Fruit fly (Drosophila melanogaster) whole organism, embryonic: ENCODE data around the gene Muc30E.

Experiments used
- Atf-2 ChIP-seq: fragments of 200-800 bp; sonication (Bioruptor generic); optimal IDR thresholded peaks from 2 replicates; lab custom pipeline; 2016; ENCODE audit warnings: missing biosample characterization, missing genetic modification characterization
- Atf6 ChIP-seq: fragments of 200-800 bp; sonication (Bioruptor generic); IDR thresholded peaks from 2 replicates; pipeline ENCODE4 v1.3.6; 2022; ENCODE audit warnings: missing biosample characterization, missing genetic modification characterization
- CG10543 ChIP-seq: fragments of 200-800 bp; sonication (Bioruptor generic); optimal IDR thresholded peaks from 3 replicates; lab custom pipeline; 2017; ENCODE audit warnings: missing biosample characterization, mild to moderate bottlenecking, missing genetic modification characterization, moderate library complexity
- CG10654 ChIP-seq: fragments of 200-800 bp; sonication (Bioruptor generic); optimal IDR thresholded peaks from 2 replicates; lab custom pipeline; 2016; ENCODE audit warnings: missing biosample characterization, missing genetic modification characterization
- CG10979 ChIP-seq: fragments of 200-800 bp; sonication (Bioruptor generic); optimal IDR thresholded peaks from 2 replicates; lab custom pipeline; 2018; ENCODE audit warnings: missing biosample characterization, mild to moderate bottlenecking, missing genetic modification characterization, moderate library complexity
- CG11695 ChIP-seq: fragments of 200-800 bp; sonication (Bioruptor generic); IDR thresholded peaks from 3 replicates; pipeline ENCODE4 v1.3.6; 2022; ENCODE audit warnings: missing biosample characterization, missing genetic modification characterization
- CG12769 ChIP-seq: fragments of 200-800 bp; sonication (Bioruptor generic); optimal IDR thresholded peaks from 2 replicates; lab custom pipeline; 2019; ENCODE audit warnings: missing biosample characterization, mild to moderate bottlenecking, missing genetic modification characterization, moderate library complexity
- CG15269 ChIP-seq: fragments of 200-800 bp; sonication (Bioruptor generic); optimal IDR thresholded peaks from 2 replicates; lab custom pipeline; 2018; ENCODE audit warnings: missing biosample characterization, mild to moderate bottlenecking, missing genetic modification characterization, moderate library complexity
- CG16813 ChIP-seq: fragments of 200-800 bp; sonication (Bioruptor generic); IDR thresholded peaks from 3 replicates; pipeline ENCODE4 v1.3.6; 2022; ENCODE audit warnings: missing biosample characterization, missing genetic modification characterization; ENCODE audit not compliant: partially characterized antibody
- CG17359 ChIP-seq: fragments of 200-800 bp; sonication (Bioruptor generic); optimal IDR thresholded peaks from 3 replicates; lab custom pipeline; 2018; ENCODE audit warnings: missing biosample characterization, mild to moderate bottlenecking, missing genetic modification characterization, moderate library complexity
- CG17385 ChIP-seq: fragments of 200-800 bp; sonication (Bioruptor generic); optimal IDR thresholded peaks from 3 replicates; lab custom pipeline; 2018; ENCODE audit warnings: missing biosample characterization, mild to moderate bottlenecking, missing genetic modification characterization
- CG18262 ChIP-seq: fragments of 200-800 bp; optimal IDR thresholded peaks from 3 replicates; lab custom pipeline; 2019; ENCODE audit warnings: missing biosample characterization, mild to moderate bottlenecking, missing genetic modification characterization, moderate library complexity
- CG1832 ChIP-seq: fragments of 200-800 bp; sonication (Bioruptor generic); optimal IDR thresholded peaks from 2 replicates; lab custom pipeline; 2017; ENCODE audit warnings: missing biosample characterization, mild to moderate bottlenecking, missing genetic modification characterization, inconsistent platforms
- CG31365 ChIP-seq: fragments of 200-800 bp; sonication (Bioruptor generic); optimal IDR thresholded peaks from 2 replicates; lab custom pipeline; 2018; ENCODE audit warnings: missing biosample characterization, mild to moderate bottlenecking, missing genetic modification characterization
- CG31441 ChIP-seq: fragments of 200-800 bp; sonication (Bioruptor generic); IDR thresholded peaks from 2 replicates; pipeline ENCODE4 v1.3.6; 2022; ENCODE audit warnings: missing biosample characterization, missing genetic modification characterization
- CG3281 ChIP-seq: fragments of 200-800 bp; sonication (Bioruptor generic); optimal IDR thresholded peaks from 3 replicates; lab custom pipeline; 2017; ENCODE audit warnings: missing biosample characterization, mild to moderate bottlenecking, missing genetic modification characterization
- CG33213 ChIP-seq: fragments of 200-800 bp; sonication (Bioruptor generic); optimal IDR thresholded peaks from 3 replicates; lab custom pipeline; 2016; ENCODE audit warnings: missing biosample characterization, missing genetic modification characterization
- CG3407 ChIP-seq: fragments of 200-800 bp; sonication (Bioruptor generic); optimal IDR thresholded peaks from 2 replicates; lab custom pipeline; 2018; ENCODE audit warnings: missing biosample characterization, mild to moderate bottlenecking, missing genetic modification characterization
- CG6813 ChIP-seq: fragments of 200-800 bp; sonication (Bioruptor generic); optimal IDR thresholded peaks from 2 replicates; lab custom pipeline; 2017; ENCODE audit warnings: missing biosample characterization, missing genetic modification characterization, mild to moderate bottlenecking, moderate library complexity, missing genetic modification reagents
- CG7745 ChIP-seq: fragments of 200-800 bp; sonication (Bioruptor generic); optimal IDR thresholded peaks from 2 replicates; lab custom pipeline; 2018; ENCODE audit warnings: missing biosample characterization, mild to moderate bottlenecking, missing genetic modification characterization, moderate library complexity
- Ets65A ChIP-seq: fragments of 200-800 bp; sonication (Bioruptor generic); peaks from one replicate; lab custom pipeline; 2016; ENCODE audit warnings: missing biosample characterization, missing genetic modification characterization
- Gug ChIP-seq: fragments of 200-800 bp; sonication (Bioruptor generic); IDR thresholded peaks from 4 replicates; pipeline ENCODE4 v1.3.6; 2022; ENCODE audit warnings: missing biosample characterization, missing genetic modification characterization
- Hr3 ChIP-seq: fragments of 200-800 bp; sonication (Bioruptor generic); optimal IDR thresholded peaks from 3 replicates; lab custom pipeline; 2016; ENCODE audit warnings: missing biosample characterization, missing genetic modification characterization
- Hsf ChIP-seq: fragments of 200-800 bp; sonication (Bioruptor generic); optimal IDR thresholded peaks from 3 replicates; lab custom pipeline; 2016; ENCODE audit warnings: missing biosample characterization, missing genetic modification characterization
- Kr ChIP-seq: fragments of 200-800 bp; sonication (Bioruptor generic); optimal IDR thresholded peaks from 2 replicates; lab custom pipeline; 2017; ENCODE audit warnings: missing biosample characterization, mild to moderate bottlenecking, missing genetic modification characterization
- Max ChIP-seq: fragments of 200-800 bp; sonication (Bioruptor generic); optimal IDR thresholded peaks from 2 replicates; lab custom pipeline; 2016; ENCODE audit warnings: missing biosample characterization, mild to moderate bottlenecking, missing genetic modification characterization
- Mrtf ChIP-seq: fragments of 200-800 bp; sonication (Bioruptor generic); IDR thresholded peaks from 3 replicates; pipeline ENCODE4 v1.3.6; 2022; ENCODE audit warnings: missing biosample characterization, missing genetic modification characterization
- NK7.1 ChIP-seq: fragments of 200-800 bp; sonication (Bioruptor generic); optimal IDR thresholded peaks from 3 replicates; lab custom pipeline; 2016; ENCODE audit warnings: missing biosample characterization, missing genetic modification characterization
- Nf-YC ChIP-seq: fragments of 200-800 bp; optimal IDR thresholded peaks from 3 replicates; lab custom pipeline; 2019; ENCODE audit warnings: missing biosample characterization, mild to moderate bottlenecking, missing genetic modification characterization, moderate library complexity
- Poxn ChIP-seq: fragments of 200-800 bp; sonication (Bioruptor generic); IDR thresholded peaks from 2 replicates; pipeline ENCODE4 v1.3.6; 2022; ENCODE audit warnings: missing biosample characterization, missing genetic modification characterization
- Rx ChIP-seq: fragments of 200-800 bp; sonication (Bioruptor generic); IDR thresholded peaks from 2 replicates; pipeline ENCODE4 v1.3.6; 2022; ENCODE audit warnings: missing biosample characterization, missing genetic modification characterization
- Sox100B ChIP-seq: fragments of 200-800 bp; sonication (Bioruptor generic); optimal IDR thresholded peaks from 3 replicates; lab custom pipeline; 2018; ENCODE audit warnings: missing biosample characterization, mild to moderate bottlenecking, missing genetic modification characterization
- al ChIP-seq: fragments of 200-800 bp; sonication (Bioruptor generic); IDR thresholded peaks from 2 replicates; pipeline ENCODE4 v1.3.6; 2022; ENCODE audit warnings: missing biosample characterization, missing genetic modification characterization
- amos ChIP-seq: fragments of 200-800 bp; sonication (Bioruptor generic); IDR thresholded peaks from 2 replicates; pipeline ENCODE4 v1.3.6; 2022; ENCODE audit warnings: missing biosample characterization, missing genetic modification characterization; ENCODE audit not compliant: partially characterized antibody
- cas ChIP-seq: fragments of 200-800 bp; sonication (Bioruptor generic); IDR thresholded peaks from 2 replicates; pipeline ENCODE4 v1.3.6; 2022; ENCODE audit warnings: missing biosample characterization, missing genetic modification characterization
- ci ChIP-seq: fragments of 200-800 bp; sonication (Bioruptor generic); IDR thresholded peaks from 3 replicates; pipeline ENCODE4 v1.3.6; 2022; ENCODE audit warnings: missing biosample characterization, missing genetic modification characterization
- eve ChIP-seq, 2 experiments: fragments of >200 bp; optimal IDR thresholded peaks; 2 replicates each; lab custom pipeline; 2017; ENCODE audit warnings: missing biosample characterization in 2 of 2, missing genetic modification characterization in 2 of 2
- gce ChIP-seq: fragments of 200-800 bp; sonication (Bioruptor generic); IDR thresholded peaks from 3 replicates; pipeline ENCODE4 v1.3.6; 2022; ENCODE audit warnings: missing biosample characterization, missing genetic modification characterization
- gfzf ChIP-seq: fragments of 200-800 bp; sonication (Bioruptor generic); optimal IDR thresholded peaks from 2 replicates; lab custom pipeline; 2016; ENCODE audit warnings: missing biosample characterization, mild to moderate bottlenecking, missing genetic modification characterization, moderate library complexity
- hth ChIP-seq: fragments of >200 bp; optimal IDR thresholded peaks from 2 replicates; lab custom pipeline; 2017; ENCODE audit warnings: inconsistent platforms
- jigr1 ChIP-seq: fragments of 200-800 bp; sonication (Bioruptor generic); IDR thresholded peaks from 3 replicates; pipeline ENCODE4 v1.3.6; 2022; ENCODE audit warnings: missing biosample characterization, missing genetic modification characterization
- knrl ChIP-seq: fragments of 200-800 bp; sonication (Bioruptor generic); IDR thresholded peaks from 3 replicates; pipeline ENCODE4 v1.3.6; 2022; ENCODE audit warnings: missing biosample characterization, missing genetic modification characterization; ENCODE audit not compliant: partially characterized antibody
- nau ChIP-seq: fragments of 200-800 bp; sonication (Bioruptor generic); optimal IDR thresholded peaks from 3 replicates; lab custom pipeline; 2017; ENCODE audit warnings: missing biosample characterization, mild to moderate bottlenecking, missing genetic modification characterization, missing genetic modification reagents
- pho ChIP-seq: fragments of 200-800 bp; sonication (Bioruptor generic); optimal IDR thresholded peaks from 2 replicates; lab custom pipeline; 2016; ENCODE audit warnings: missing biosample characterization, missing genetic modification characterization
- pum ChIP-seq: fragments of 200-800 bp; sonication (Bioruptor generic); optimal IDR thresholded peaks from 2 replicates; lab custom pipeline; 2016; ENCODE audit warnings: missing biosample characterization, missing genetic modification characterization
- sc ChIP-seq, 3 experiments: fragments of >200 bp in 2 of 3; fragments of 200-800 bp in 1 of 3; sonication (Bioruptor generic) in 1 of 3; optimal IDR thresholded peaks; 2 replicates in 2 of 3; 3 replicates in 1 of 3; lab custom pipeline; 2017; ENCODE audit warnings: mild to moderate bottlenecking in 1 of 3, missing biosample characterization in 1 of 3, missing genetic modification characterization in 1 of 3, missing genetic modification reagents in 1 of 3
- sens-2 ChIP-seq: fragments of 200-800 bp; sonication (Bioruptor generic); IDR thresholded peaks from 2 replicates; pipeline ENCODE4 v1.3.6; 2022; ENCODE audit warnings: missing biosample characterization, missing genetic modification characterization
- sima ChIP-seq: fragments of 200-800 bp; sonication (Bioruptor generic); optimal IDR thresholded peaks from 2 replicates; lab custom pipeline; 2016; ENCODE audit warnings: missing biosample characterization, missing genetic modification characterization
- sob ChIP-seq: fragments of 200-800 bp; sonication (Bioruptor generic); IDR thresholded peaks from 2 replicates; pipeline ENCODE4 v1.3.6; 2022; ENCODE audit warnings: missing biosample characterization, missing genetic modification characterization
- twi ChIP-seq: fragments of 200-800 bp; optimal IDR thresholded peaks from 2 replicates; lab custom pipeline; 2019; ENCODE audit warnings: missing biosample characterization, mild to moderate bottlenecking, missing genetic modification characterization, moderate library complexity
- z ChIP-seq: fragments of 200-800 bp; sonication (Bioruptor generic); IDR thresholded peaks from 3 replicates; pipeline ENCODE4 v1.3.6; 2022; ENCODE audit warnings: missing biosample characterization, missing genetic modification characterization
- zfh1 ChIP-seq: fragments of 200-800 bp; sonication (Bioruptor generic); IDR thresholded peaks from 3 replicates; pipeline ENCODE4 v1.3.6; 2022; ENCODE audit warnings: missing biosample characterization, missing genetic modification characterization

The Muc30E gene

dm6 chr2L:9921401-9921800 is 18.5 kb upstream of the Muc30E start, which contains the start of gene CG4592 (continued):
- TF ChIP-seq Hr3 (peak; percentile 34), CG7745 (tag; lab: Kevin White, UChicago) (no peak), Poxn (GFP tag; lab: Robert Waterston, UW) (no peak), sima (GFP tag; lab: Kevin White, UChicago) (no peak), CG11695 (GFP tag; lab: Robert Waterston, UW) (peak; percentile 39; the same call in 1 of the 3 replicates), Rx (GFP tag; lab: Robert Waterston, UW) (peak; percentile 44), Atf-2 (GFP tag; lab: Kevin White, UChicago) (no peak), sens-2 (GFP tag; lab: Robert Waterston, UW) (no peak), CG17359 (tag; lab: Kevin White, UChicago) (no peak), twi (tag; lab: Kevin White, UChicago) (no peak), CG33213 (GFP tag; lab: Kevin White, UChicago) (peak; percentile 12), CG15269 (no peak), Gug (GFP tag; lab: Robert Waterston, UW) (no peak), amos (GFP tag; lab: Robert Waterston, UW) (no peak), Mrtf (GFP tag; lab: Robert Waterston, UW) (peak; percentile 31; the same call in 2 of the 3 replicates), z (GFP tag; lab: Robert Waterston, UW) (no peak), sob (GFP tag; lab: Robert Waterston, UW) (peak; percentile 65; the same call in 1 of the 2 replicates), CG16813 (GFP tag; lab: Robert Waterston, UW) (no peak), CG10979 (tag; lab: Kevin White, UChicago) (peak; percentile 73), pho (GFP tag; lab: Kevin White, UChicago) (no peak), CG31365 (tag; lab: Kevin White, UChicago) (peak; percentile 11), hth (lab: Kevin White, UChicago) (no peak), knrl (GFP tag; lab: Robert Waterston, UW) (no peak), CG12769 (tag; lab: Kevin White, UChicago) (no peak), jigr1 (GFP tag; lab: Robert Waterston, UW) (no peak), gce (GFP tag; lab: Robert Waterston, UW) (no peak), CG6813 (GFP tag; lab: Kevin White, UChicago) (peak; percentile 17), Kr (GFP tag; lab: Kevin White, UChicago) (no peak), Max (GFP tag; lab: Kevin White, UChicago) (peak; percentile 7), gfzf (GFP tag; lab: Kevin White, UChicago) (no peak), CG10543 (GFP tag; lab: Kevin White, UChicago) (no peak), eve (GFP tag; optimal IDR thresholded peaks at IDR 0.05; lab: Kevin White, UChicago) (no peak), ci (GFP tag; lab: Robert Waterston, UW) (peak; percentile 90), Sox100B (no peak), nau (no peak), CG18262 (tag; lab: Kevin White, UChicago) (no peak), cas (GFP tag; lab: Robert Waterston, UW) (0 out of 2 replicates have a peak, but pooled peaks have one; percentile 37), Nf-YC (tag; lab: Kevin White, UChicago) (no peak), Hsf (GFP tag; lab: Kevin White, UChicago) (peak; percentile 72), CG1832 (GFP tag; lab: Kevin White, UChicago) (no peak), CG17385 (GFP tag; lab: Kevin White, UChicago) (peak; percentile 57), zfh1 (GFP tag; lab: Robert Waterston, UW) (peak; percentile 79), CG3281 (GFP tag; lab: Kevin White, UChicago) (no peak), CG3407 (GFP tag; lab: Kevin White, UChicago) (peak; percentile 21), NK7.1 (GFP tag; lab: Kevin White, UChicago) (no peak), Atf6 (GFP tag; lab: Robert Waterston, UW) (peak; percentile 72), CG10654 (peak; percentile 0), al (GFP tag; lab: Robert Waterston, UW) (no peak), Ets65A (GFP tag; lab: Kevin White, UChicago) (peak; percentile 90), CG31441 (GFP tag; lab: Robert Waterston, UW) (no peak), sc (optimal IDR thresholded peaks at IDR 0.05; lab: Kevin White, UChicago) (no peak), sc (GFP tag; optimal IDR thresholded peaks at IDR 0.05; lab: Kevin White, UChicago) (no peak), pum (GFP tag; lab: Kevin White, UChicago) (no peak)
